Worm (Caenorhabditis elegans) whole organism, dauer: ENCODE data around the gene srx-104.

ENCODE experiments used
- unc-62 ChIP-seq: sonication (generic microtip); optimal IDR thresholded peaks from 2 replicates; lab custom pipeline; 2017; ENCODE audit warnings: missing biosample characterization, missing genetic modification reagents, missing genetic modification characterization

Gene srx-104

ce11 chrII:3705320-3705719 lies 5.8 kb upstream of the srx-104 start, which contains the start of gene srx-108:
TSS of gene srx-108 (plus strand) at chrII:3705620.
- TF ChIP-seq unc-62 (GFP tag; lab: Kevin White, UChicago) = no peak

- no peak for TF ChIP-seq unc-62 (GFP tag; lab: Kevin White, UChicago)
Measured at ce11 chrII:3701305-3701704, 1.8 kb upstream of the srx-104 start, which contains the start of gene srx-105. TSS of gene srx-105 (minus strand) at chrII:3701405.

- no peak for TF ChIP-seq unc-62 (GFP tag; lab: Kevin White, UChicago)
Measured at ce11 chrII:3694664-3695063, 4.8 kb downstream of the srx-104 start, which contains the start of gene srx-102. TSS of gene srx-102 (minus strand) at chrII:3694764.

ce11 chrII:3690646-3691045 lies 8.8 kb downstream of the srx-104 start, which contains the start of gene srx-101:
TSS of gene srx-101 (minus strand) at chrII:3690746.
- no peak for TF ChIP-seq unc-62 (GFP tag; lab: Kevin White, UChicago)

ce11 chrII:3688333-3688732 lies 11.2 kb downstream of the srx-104 start, which contains the start of gene ifas-1:
TSS of gene ifas-1 (minus strand) at chrII:3688719.
- no peak for TF ChIP-seq unc-62 (GFP tag; lab: Kevin White, UChicago)

- TF ChIP-seq unc-62 (GFP tag; lab: Kevin White, UChicago) = no peak
Measured at ce11 chrII:3684487-3685067, 14.9 kb downstream of the srx-104 start.

ce11 chrII:3682770-3683234 lies 16.7 kb downstream of the srx-104 start, which contains the start of gene F19B10.1:
TSS of gene F19B10.1 (plus strand) at chrII:3683184.
- no peak for TF ChIP-seq unc-62 (GFP tag; lab: Kevin White, UChicago)

ce11 chrII:3681365-3682083 lies 18.0 kb downstream of the srx-104 start, which contains the start of gene F19B10.10:
TSS of gene F19B10.10 (minus strand) at chrII:3681415.
- no peak for TF ChIP-seq unc-62 (GFP tag; lab: Kevin White, UChicago)

- TF ChIP-seq unc-62 (GFP tag; lab: Kevin White, UChicago) = no peak
Measured at ce11 chrII:3680366-3680765, 19.1 kb downstream of the srx-104 start.

- TF ChIP-seq unc-62 (GFP tag; lab: Kevin White, UChicago) = no peak
Measured at ce11 chrII:3678978-3679377, 20.5 kb downstream of the srx-104 start.

ce11 chrII:3675176-3675575 lies 24.3 kb downstream of the srx-104 start, which contains the start of gene F19B10.2:
TSS of gene F19B10.2 (plus strand) at chrII:3675476.
- TF ChIP-seq unc-62 (GFP tag; lab: Kevin White, UChicago) = no peak

ce11 chrII:3673493-3673892 lies 26.0 kb downstream of the srx-104 start, which contains the start of gene sea-1:
TSS of gene sea-1 (minus strand) at chrII:3673593.
- TF ChIP-seq unc-62 (GFP tag; lab: Kevin White, UChicago) = no peak

- no peak for TF ChIP-seq unc-62 (GFP tag; lab: Kevin White, UChicago)
Measured at ce11 chrII:3670956-3671355, 28.5 kb downstream of the srx-104 start, which contains the start of gene srx-98. TSS of gene srx-98 (minus strand) at chrII:3671056.

- no peak for TF ChIP-seq unc-62 (GFP tag; lab: Kevin White, UChicago)
Measured at ce11 chrII:3669315-3669714, 30.2 kb downstream of the srx-104 start, which contains the start of gene srx-97. TSS of gene srx-97 (minus strand) at chrII:3669415.

- TF ChIP-seq unc-62 (GFP tag; lab: Kevin White, UChicago) = no peak
Measured at ce11 chrII:3665181-3665580, 34.3 kb downstream of the srx-104 start.

- no peak for TF ChIP-seq unc-62 (GFP tag; lab: Kevin White, UChicago)
Measured at ce11 chrII:3664470-3664869, 35.0 kb downstream of the srx-104 start, which contains the start of gene F19B10.3. TSS of gene F19B10.3 (plus strand) at chrII:3664770.
